Fruit fly (Drosophila melanogaster): ENCODE data around the gene SWIP.

SWIP gene

DNA sequence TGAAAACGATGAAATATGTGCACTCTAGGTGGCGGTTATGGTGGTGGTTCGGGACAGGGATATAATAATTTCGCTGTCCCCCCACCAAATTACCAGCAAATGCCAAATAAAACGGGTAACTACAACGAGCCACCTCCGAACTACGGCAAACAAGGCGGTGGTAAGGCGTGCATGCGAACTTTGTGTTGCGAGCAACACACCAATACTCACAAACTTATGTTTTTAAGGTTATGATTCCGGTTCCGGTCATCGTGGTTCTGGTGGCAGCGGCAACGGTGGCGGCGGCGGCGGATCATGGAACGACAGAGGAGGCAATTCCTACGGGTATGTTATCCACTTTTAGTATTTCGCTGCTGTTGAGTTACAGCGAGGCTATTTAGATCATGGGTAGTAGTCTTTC lies 24.5 kb upstream of the SWIP start (continued):
- no peak for TF ChIP-seq HLH3B (GFP tag; IDR thresholded peaks at IDR 0.05)
- TF ChIP-seq CG10979 (tag; optimal IDR thresholded peaks at IDR 0.05): no peak
- TF ChIP-seq Med (GFP tag): peak; percentile 16
- no peak for TF ChIP-seq nerfin-1 (tag; optimal IDR thresholded peaks at IDR 0.05)
- TF ChIP-seq sc (optimal IDR thresholded peaks at IDR 0.05): no peak
- TF ChIP-seq sc (GFP tag; optimal IDR thresholded peaks at IDR 0.05): no peak
- TF ChIP-seq CG8924 (tag; optimal IDR thresholded peaks at IDR 0.05): no peak
- peak; percentile 48 for TF ChIP-seq YL-1 (GFP tag; optimal IDR thresholded peaks at IDR 0.05)
- TF ChIP-seq sima (GFP tag; optimal IDR thresholded peaks at IDR 0.05): no peak
- TF ChIP-seq CG11560 (tag; IDR thresholded peaks at IDR 0.05): no peak
- TF ChIP-seq CG4282 (GFP tag; optimal IDR thresholded peaks at IDR 0.05): no peak
- no peak for TF ChIP-seq da (GFP tag; optimal IDR thresholded peaks at IDR 0.05)
- no peak for TF ChIP-seq CG17612 (GFP tag; IDR thresholded peaks at IDR 0.05)

dm6 chrX:16292646-16293045 lies 20.9 kb upstream of the SWIP start:
- peak; percentile 69 for TF ChIP-seq exex (tag; optimal IDR thresholded peaks at IDR 0.05)
- no peak for TF ChIP-seq CG12104 (GFP tag; optimal IDR thresholded peaks at IDR 0.05)
- TF ChIP-seq CG2875 (GFP tag; optimal IDR thresholded peaks at IDR 0.05): no peak
- no peak for TF ChIP-seq stc (GFP tag; IDR thresholded peaks at IDR 0.05)
- no peak for TF ChIP-seq CG8281 (tag; optimal IDR thresholded peaks at IDR 0.05)
- TF ChIP-seq Med (GFP tag): peak; percentile 48
- TF ChIP-seq crol (GFP tag; IDR thresholded peaks at IDR 0.05): peak; percentile 20; the same call in 1 of the 2 replicates
- no peak for TF ChIP-seq ken (GFP tag; IDR thresholded peaks at IDR 0.05)
- TF ChIP-seq CG6689 (GFP tag; IDR thresholded peaks at IDR 0.05): no peak
- TF ChIP-seq bsh (GFP tag; optimal IDR thresholded peaks at IDR 0.05): no peak
- TF ChIP-seq sug (tag; optimal IDR thresholded peaks at IDR 0.05): peak; percentile 25
- TF ChIP-seq CG5245 (GFP tag; optimal IDR thresholded peaks at IDR 0.05): no peak
- no peak for TF ChIP-seq jing (GFP tag; optimal IDR thresholded peaks at IDR 0.05)
- no peak for TF ChIP-seq CG3065 (GFP tag; optimal IDR thresholded peaks at IDR 0.05)

DNA sequence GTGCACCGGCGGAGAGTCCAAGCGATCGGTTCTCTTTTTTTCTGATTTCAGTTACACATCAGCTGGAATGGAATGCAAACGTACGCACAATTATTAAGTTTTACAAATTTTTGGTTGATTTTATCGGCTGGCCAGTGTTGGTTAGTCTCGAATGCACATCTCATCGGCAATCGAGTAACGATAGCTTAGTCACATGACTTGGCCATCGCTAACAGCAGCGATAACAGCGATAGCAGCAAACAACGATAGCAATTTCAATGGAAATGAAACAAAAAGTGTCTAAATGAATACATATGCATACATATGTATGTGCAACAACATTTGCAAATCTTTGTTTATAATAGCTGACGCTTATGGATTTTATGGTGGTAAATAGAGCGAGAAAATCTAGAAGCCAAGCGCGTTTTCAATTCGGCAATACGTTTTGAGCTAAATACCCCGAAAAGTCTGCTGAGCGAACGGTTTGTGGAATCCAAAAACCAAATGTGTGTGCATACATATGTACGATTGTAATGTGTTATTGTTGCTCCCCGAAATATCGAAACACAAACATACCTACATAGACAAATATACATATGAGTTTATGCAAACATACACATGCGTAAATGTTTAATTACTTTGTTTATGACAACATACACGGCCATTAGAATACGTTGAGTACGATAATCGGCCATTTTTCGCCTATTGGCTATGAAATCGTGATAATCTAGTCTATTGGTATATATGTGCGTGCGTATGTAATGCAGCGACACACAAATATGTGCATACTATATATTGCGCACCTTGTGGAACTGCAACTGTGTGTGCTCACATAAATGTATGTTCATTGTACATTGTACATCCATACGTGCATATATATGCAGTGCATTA lies 16.9 kb upstream of the SWIP start, which contains the start of gene CG3632:
Gene CG3632, plus strand, starts transcription at position 249 of the 870 bp plus-strand sequence.
- TF ChIP-seq CG14710 (tag; optimal IDR thresholded peaks at IDR 0.05) (peak; percentile 34), rib (GFP tag; IDR thresholded peaks at IDR 0.05) (peak; percentile 61; the same call in 1 of the 2 replicates), trem (tag; optimal IDR thresholded peaks at IDR 0.05) (peak; percentile 26), CG1024 (GFP tag; IDR thresholded peaks at IDR 0.05) (no peak), CG2116 (GFP tag; optimal IDR thresholded peaks at IDR 0.05) (peak; percentile 85), jumu (GFP tag; optimal IDR thresholded peaks at IDR 0.05) (peak; percentile 19), Atf-2 (GFP tag; optimal IDR thresholded peaks at IDR 0.05) (peak; percentile 17), CG31388 (GFP tag; optimal IDR thresholded peaks at IDR 0.05) (no peak), slbo (GFP tag; IDR thresholded peaks at IDR 0.05) (peak; percentile 63; the same call in 1 of the 2 replicates), maf-S (GFP tag; optimal IDR thresholded peaks at IDR 0.05) (peak; percentile 40), zfh1 (GFP tag; IDR thresholded peaks at IDR 0.05) (0 out of 3 replicates have a peak, but pooled peaks have one; percentile 19), CG13296 (GFP tag; optimal IDR thresholded peaks at IDR 0.05) (peak; percentile 7), ato (GFP tag; IDR thresholded peaks at IDR 0.05; ENCODE audit: partially characterized antibody) (peak; percentile 87), esg (GFP tag; conservative IDR thresholded peaks at IDR 0.05) (no peak), az2 (GFP tag; optimal IDR thresholded peaks at IDR 0.05) (no peak), MESR4 (GFP tag; optimal IDR thresholded peaks at IDR 0.05) (peak; percentile 63), repo (GFP tag; optimal IDR thresholded peaks at IDR 0.05) (peak; percentile 55), ATbp (GFP tag; optimal IDR thresholded peaks at IDR 0.05) (no peak), CG4617 (GFP tag; optimal IDR thresholded peaks at IDR 0.05; ENCODE audit: borderline replicate concordance) (peak; percentile 71), grn (GFP tag; optimal IDR thresholded peaks at IDR 0.05) (peak; percentile 88), NfI (GFP tag; optimal IDR thresholded peaks at IDR 0.05) (peak; percentile 58), Xbp1 (GFP tag; optimal IDR thresholded peaks at IDR 0.05) (peak; percentile 42), CG2712 (tag; optimal IDR thresholded peaks at IDR 0.05) (peak; percentile 43)
